Fruit fly (Drosophila melanogaster) whole organism, embryonic: ENCODE data around the gene niki.

Source experiments
- Bdp1 ChIP-seq: fragments of 200-800 bp; sonication (Bioruptor generic); optimal IDR thresholded peaks from 3 replicates; lab custom pipeline; 2016; ENCODE audit warnings: missing biosample characterization, missing genetic modification characterization
- CG10654 ChIP-seq: fragments of 200-800 bp; sonication (Bioruptor generic); optimal IDR thresholded peaks from 2 replicates; lab custom pipeline; 2016; ENCODE audit warnings: missing biosample characterization, missing genetic modification characterization
- CG11398 ChIP-seq: fragments of 200-800 bp; sonication (Bioruptor generic); optimal IDR thresholded peaks from 2 replicates; lab custom pipeline; 2016; ENCODE audit warnings: missing biosample characterization, missing genetic modification characterization
- CG12391 ChIP-seq: fragments of 200-800 bp; sonication (Bioruptor generic); optimal IDR thresholded peaks from 3 replicates; lab custom pipeline; 2018; ENCODE audit warnings: missing biosample characterization, mild to moderate bottlenecking, missing genetic modification characterization, moderate library complexity
- CG13775 ChIP-seq: fragments of 200-800 bp; sonication (Bioruptor generic); optimal IDR thresholded peaks from 3 replicates; lab custom pipeline; 2017; ENCODE audit warnings: missing biosample characterization, mild to moderate bottlenecking, missing genetic modification characterization
- CG15073 ChIP-seq: fragments of 200-800 bp; sonication (Bioruptor generic); optimal IDR thresholded peaks from 2 replicates; lab custom pipeline; 2016; ENCODE audit warnings: missing biosample characterization, missing genetic modification characterization
- CG16813 ChIP-seq: fragments of 200-800 bp; sonication (Bioruptor generic); IDR thresholded peaks from 3 replicates; pipeline ENCODE4 v1.3.6; 2022; ENCODE audit warnings: missing biosample characterization, missing genetic modification characterization; ENCODE audit not compliant: partially characterized antibody
- CG1792 ChIP-seq: fragments of 200-800 bp; sonication (Bioruptor generic); optimal IDR thresholded peaks from 2 replicates; lab custom pipeline; 2016; ENCODE audit warnings: missing biosample characterization, missing genetic modification characterization
- CG30403 ChIP-seq: fragments of 200-800 bp; sonication (Bioruptor generic); optimal IDR thresholded peaks from 3 replicates; lab custom pipeline; 2016; ENCODE audit warnings: missing biosample characterization, missing genetic modification characterization
- CG31388 ChIP-seq: fragments of 200-800 bp; sonication (Bioruptor generic); optimal IDR thresholded peaks from 2 replicates; lab custom pipeline; 2016; ENCODE audit warnings: missing biosample characterization, missing genetic modification characterization
- CG3163 ChIP-seq: fragments of 200-800 bp; sonication (Bioruptor generic); optimal IDR thresholded peaks from 3 replicates; lab custom pipeline; 2016; ENCODE audit warnings: missing biosample characterization, missing genetic modification characterization
- CG34224 ChIP-seq: fragments of 200-800 bp; sonication (Bioruptor generic); IDR thresholded peaks from 3 replicates; pipeline ENCODE4 v1.3.6; 2022; ENCODE audit warnings: missing biosample characterization, missing genetic modification characterization; ENCODE audit not compliant: partially characterized antibody
- CG3838 ChIP-seq: fragments of 200-800 bp; sonication (Bioruptor generic); optimal IDR thresholded peaks from 3 replicates; lab custom pipeline; 2016; ENCODE audit warnings: missing biosample characterization, missing genetic modification characterization
- CG4282 ChIP-seq: fragments of 200-800 bp; sonication (Bioruptor generic); optimal IDR thresholded peaks from 2 replicates; lab custom pipeline; 2016; ENCODE audit warnings: missing biosample characterization, missing genetic modification characterization
- CG4854 ChIP-seq: fragments of 200-800 bp; sonication (Bioruptor generic); optimal IDR thresholded peaks from 2 replicates; lab custom pipeline; 2016; ENCODE audit warnings: missing biosample characterization, missing genetic modification characterization, inconsistent platforms
- CG6854 ChIP-seq: fragments of 200-800 bp; sonication (Bioruptor generic); optimal IDR thresholded peaks from 3 replicates; lab custom pipeline; 2017; ENCODE audit warnings: missing biosample characterization, mild to moderate bottlenecking, missing genetic modification characterization
- CG7745 ChIP-seq: fragments of 200-800 bp; sonication (Bioruptor generic); optimal IDR thresholded peaks from 2 replicates; lab custom pipeline; 2018; ENCODE audit warnings: missing biosample characterization, mild to moderate bottlenecking, missing genetic modification characterization, moderate library complexity
- CG7839 ChIP-seq: fragments of 200-800 bp; sonication (Bioruptor generic); optimal IDR thresholded peaks from 3 replicates; lab custom pipeline; 2018; ENCODE audit warnings: missing biosample characterization, mild to moderate bottlenecking, missing genetic modification characterization, moderate library complexity
- CG8089 ChIP-seq: fragments of 200-800 bp; sonication (Bioruptor generic); optimal IDR thresholded peaks from 3 replicates; lab custom pipeline; 2016; ENCODE audit warnings: missing biosample characterization, missing genetic modification characterization
- CG9437 ChIP-seq: fragments of 200-800 bp; sonication (Bioruptor generic); optimal IDR thresholded peaks from 2 replicates; lab custom pipeline; 2018; ENCODE audit warnings: missing biosample characterization, mild to moderate bottlenecking, missing genetic modification characterization
- CG9876 ChIP-seq: fragments of 200-800 bp; sonication (Bioruptor generic); optimal IDR thresholded peaks from 2 replicates; lab custom pipeline; 2016; ENCODE audit warnings: missing biosample characterization, missing genetic modification characterization
- CkIIα-i1 ChIP-seq: fragments of 200-800 bp; sonication (Bioruptor generic); IDR thresholded peaks from 2 replicates; pipeline ENCODE4 v1.3.6; 2022; ENCODE audit warnings: missing biosample characterization, missing genetic modification characterization
- CoRest ChIP-seq: fragments of 200-800 bp; sonication (Bioruptor generic); optimal IDR thresholded peaks from 3 replicates; lab custom pipeline; 2018; ENCODE audit warnings: missing biosample characterization, mild to moderate bottlenecking, missing genetic modification characterization, moderate library complexity
- D19B ChIP-seq: fragments of 200-800 bp; sonication (Bioruptor generic); optimal IDR thresholded peaks from 2 replicates; lab custom pipeline; 2017; ENCODE audit warnings: missing biosample characterization, mild to moderate bottlenecking, missing genetic modification characterization
- Fer1 ChIP-seq: fragments of 200-800 bp; sonication (Bioruptor generic); optimal IDR thresholded peaks from 2 replicates; lab custom pipeline; 2017; ENCODE audit warnings: missing biosample characterization, mild to moderate bottlenecking, missing genetic modification characterization
- HmgD ChIP-seq: fragments of 200-800 bp; sonication (Bioruptor generic); optimal IDR thresholded peaks from 3 replicates; lab custom pipeline; 2016; ENCODE audit warnings: missing biosample characterization, missing genetic modification characterization
- Kr ChIP-seq: fragments of 200-800 bp; sonication (Bioruptor generic); optimal IDR thresholded peaks from 2 replicates; lab custom pipeline; 2017; ENCODE audit warnings: missing biosample characterization, mild to moderate bottlenecking, missing genetic modification characterization
- MESR4 ChIP-seq: fragments of 200-800 bp; sonication (Bioruptor generic); optimal IDR thresholded peaks from 2 replicates; lab custom pipeline; 2018; ENCODE audit warnings: missing biosample characterization, mild to moderate bottlenecking, missing genetic modification characterization, moderate library complexity
- Meics ChIP-seq: fragments of 200-800 bp; sonication (Bioruptor generic); optimal IDR thresholded peaks from 2 replicates; lab custom pipeline; 2017; ENCODE audit warnings: missing biosample characterization, mild to moderate bottlenecking, missing genetic modification characterization
- NFAT ChIP-seq: fragments of 200-800 bp; sonication (Bioruptor generic); IDR thresholded peaks from 2 replicates; pipeline ENCODE4 v1.3.6; 2022; ENCODE audit warnings: missing biosample characterization, missing genetic modification characterization
- Stat92E ChIP-seq, 3 experiments: fragments of >200 bp in 2 of 3; fragments of 200-800 bp in 1 of 3; sonication (Bioruptor generic) in 1 of 3; optimal IDR thresholded peaks; 2 replicates each; lab custom pipeline; 2017 to 2019; ENCODE audit warnings: missing biosample characterization in 3 of 3, missing genetic modification characterization in 3 of 3, mild to moderate bottlenecking in 1 of 3, moderate library complexity in 1 of 3
- bcd ChIP-seq: fragments of 200-800 bp; sonication (Bioruptor generic); optimal IDR thresholded peaks from 2 replicates; lab custom pipeline; 2017; ENCODE audit warnings: missing biosample characterization, mild to moderate bottlenecking, missing genetic modification characterization
- bsh ChIP-seq, 2 experiments: fragments of 200-800 bp; sonication (Bioruptor generic); optimal IDR thresholded peaks; 2 replicates each; lab custom pipeline; 2017 to 2018; ENCODE audit warnings: mild to moderate bottlenecking in 2 of 2, missing biosample characterization in 2 of 2, missing genetic modification characterization in 2 of 2, moderate library complexity in 1 of 2
- da ChIP-seq: fragments of 200-800 bp; sonication (Bioruptor generic); optimal IDR thresholded peaks from 2 replicates; lab custom pipeline; 2016; ENCODE audit warnings: missing biosample characterization, missing genetic modification characterization
- gce ChIP-seq: fragments of 200-800 bp; sonication (Bioruptor generic); IDR thresholded peaks from 3 replicates; pipeline ENCODE4 v1.3.6; 2022; ENCODE audit warnings: missing biosample characterization, missing genetic modification characterization
- grau ChIP-seq: fragments of 200-800 bp; optimal IDR thresholded peaks from 3 replicates; lab custom pipeline; 2019; ENCODE audit warnings: missing biosample characterization, mild to moderate bottlenecking, missing genetic modification characterization, moderate library complexity
- grn ChIP-seq: fragments of 200-800 bp; sonication (Bioruptor generic); optimal IDR thresholded peaks from 3 replicates; lab custom pipeline; 2017; ENCODE audit warnings: missing biosample characterization, missing genetic modification characterization
- hb ChIP-seq: fragments of 200-800 bp; sonication (Bioruptor generic); IDR thresholded peaks from 3 replicates; pipeline ENCODE4 v1.3.6; 2022; ENCODE audit warnings: missing biosample characterization, missing genetic modification characterization; ENCODE audit not compliant: partially characterized antibody
- hkb ChIP-seq, 2 experiments: fragments of 200-800 bp in 1 of 2; fragments of >200 bp in 1 of 2; sonication (Bioruptor generic) in 1 of 2; IDR thresholded peaks in 1 of 2; optimal IDR thresholded peaks in 1 of 2; 2 replicates each; pipeline versions ENCODE4 v1.3.6 to Lab custom; 2017 to 2022; ENCODE audit warnings: missing biosample characterization in 1 of 2, missing genetic modification characterization in 1 of 2
- inv ChIP-seq: fragments of 200-800 bp; sonication (Bioruptor generic); IDR thresholded peaks from 2 replicates; pipeline ENCODE4 v1.3.6; 2022; ENCODE audit warnings: missing biosample characterization, missing genetic modification characterization; ENCODE audit not compliant: partially characterized antibody
- mirr ChIP-seq: fragments of 200-800 bp; sonication (Bioruptor generic); optimal IDR thresholded peaks from 3 replicates; lab custom pipeline; 2018; ENCODE audit warnings: missing biosample characterization, mild to moderate bottlenecking, missing genetic modification characterization
- pb ChIP-seq: fragments of 200-800 bp; sonication (Bioruptor generic); optimal IDR thresholded peaks from 3 replicates; lab custom pipeline; 2016; ENCODE audit warnings: missing biosample characterization, missing genetic modification characterization
- pros ChIP-seq: fragments of 200-800 bp; sonication (Bioruptor generic); optimal IDR thresholded peaks from 3 replicates; lab custom pipeline; 2019; ENCODE audit warnings: missing biosample characterization, mild to moderate bottlenecking, missing genetic modification characterization, moderate library complexity
- row ChIP-seq: fragments of 200-800 bp; sonication (Bioruptor generic); IDR thresholded peaks from 3 replicates; pipeline ENCODE4 v1.3.6; 2022; ENCODE audit warnings: missing biosample characterization, missing genetic modification characterization
- sd ChIP-seq: fragments of 200-800 bp; sonication (Bioruptor generic); optimal IDR thresholded peaks from 3 replicates; lab custom pipeline; 2018; ENCODE audit warnings: missing biosample characterization, mild to moderate bottlenecking, missing genetic modification characterization, moderate library complexity
- sens ChIP-seq: fragments of 200-800 bp; sonication (Bioruptor generic); peaks from one replicate; lab custom pipeline; 2016; ENCODE audit warnings: missing biosample characterization, missing genetic modification characterization
- seq ChIP-seq: fragments of 200-800 bp; sonication (Bioruptor generic); IDR thresholded peaks from 2 replicates; pipeline ENCODE4 v1.3.6; 2022; ENCODE audit warnings: missing biosample characterization, missing genetic modification characterization
- stc ChIP-seq: fragments of 200-800 bp; sonication (Bioruptor generic); IDR thresholded peaks from 2 replicates; pipeline ENCODE4 v1.3.6; 2022; ENCODE audit warnings: missing biosample characterization, missing genetic modification characterization
- tll ChIP-seq, 2 experiments: fragments of 200-800 bp in 1 of 2; fragments of >200 bp in 1 of 2; sonication (Bioruptor generic) in 1 of 2; optimal IDR thresholded peaks; 2 replicates each; lab custom pipeline; 2017 to 2019; ENCODE audit warnings: missing biosample characterization in 2 of 2, missing genetic modification characterization in 2 of 2, mild to moderate bottlenecking in 1 of 2, moderate library complexity in 1 of 2

Gene niki

DNA sequence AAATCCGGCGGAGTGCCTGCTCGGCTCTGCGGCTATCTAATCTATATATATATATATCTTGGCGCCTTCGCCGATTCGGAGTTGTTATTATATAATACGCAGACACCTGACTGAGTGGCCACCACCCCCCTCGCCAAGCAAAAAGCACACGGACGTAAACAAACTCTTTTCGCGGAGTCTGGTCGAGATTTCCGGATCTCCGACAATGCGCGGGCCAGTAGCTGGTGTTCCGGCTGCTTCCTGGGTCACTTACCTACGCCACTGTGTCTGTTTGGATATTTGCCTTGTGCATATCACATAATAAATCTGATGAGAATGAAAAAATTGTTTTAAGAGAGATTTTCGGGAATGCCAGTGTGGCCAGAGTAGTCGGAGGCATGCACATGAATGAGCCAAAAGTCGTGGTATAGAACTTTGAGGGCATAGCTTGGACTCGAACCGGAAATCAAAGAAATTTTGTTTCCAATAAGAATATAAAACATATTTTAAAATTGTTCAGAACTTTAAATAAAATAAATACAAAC is 38.3 kb downstream of the niki start, which contains the start of gene CG5805 (continued):
- TF ChIP-seq Stat92E (GFP tag; optimal IDR thresholded peaks at IDR 0.05; lab: Kevin White, UChicago) (peak in 1 of 3 experiments; percentile 40), grau (tag; lab: Kevin White, UChicago) (peak; percentile 74), CG9437 (GFP tag; lab: Kevin White, UChicago) (peak; percentile 78), row (peak; percentile 63), CG4854 (GFP tag; lab: Kevin White, UChicago) (peak; percentile 83), hkb (optimal IDR thresholded peaks at IDR 0.05; lab: Kevin White, UChicago) (no peak), hkb (GFP tag; IDR thresholded peaks at IDR 0.05; lab: Robert Waterston, UW) (peak; percentile 81), CG7839 (tag; lab: Kevin White, UChicago) (peak; percentile 81), CG10654 (GFP tag; lab: Kevin White, UChicago) (peak; percentile 76), CG30403 (GFP tag; lab: Kevin White, UChicago) (peak; percentile 67), CG11398 (GFP tag; lab: Kevin White, UChicago) (peak; percentile 73), da (GFP tag; lab: Kevin White, UChicago) (peak; percentile 61), CG15073 (GFP tag; lab: Kevin White, UChicago) (no peak), CG6854 (GFP tag; lab: Kevin White, UChicago) (peak; percentile 75), MESR4 (peak; percentile 96), CG34224 (peak; percentile 25; the same call in 1 of the 3 replicates), CoRest (tag; lab: Kevin White, UChicago) (peak; percentile 86), CG12391 (peak; percentile 86), CG31388 (GFP tag; lab: Kevin White, UChicago) (peak; percentile 16), CG8089 (GFP tag; lab: Kevin White, UChicago) (peak; percentile 65), sd (tag; lab: Kevin White, UChicago) (peak; percentile 66), grn (GFP tag; lab: Kevin White, UChicago) (peak; percentile 69), NFAT (GFP tag; lab: Robert Waterston, UW) (peak; percentile 78), bcd (GFP tag; lab: Kevin White, UChicago) (peak; percentile 95), Kr (GFP tag; lab: Kevin White, UChicago) (no peak), Bdp1 (GFP tag; lab: Kevin White, UChicago) (peak; percentile 74), Fer1 (GFP tag; lab: Kevin White, UChicago) (peak; percentile 91), Meics (peak; percentile 94), D19B (GFP tag; lab: Kevin White, UChicago) (peak; percentile 74), bsh (GFP tag; optimal IDR thresholded peaks at IDR 0.05; lab: Kevin White, UChicago) (peak in 1 of 2 experiments; percentile 72), pros (GFP tag; lab: Kevin White, UChicago) (no peak), CG3163 (GFP tag; lab: Kevin White, UChicago) (peak; percentile 85), HmgD (GFP tag; lab: Kevin White, UChicago) (peak; percentile 69), CG1792 (peak; percentile 48), inv (GFP tag; lab: Robert Waterston, UW) (0 out of 2 replicates have a peak, but pooled peaks have one; percentile 21), tll (GFP tag; optimal IDR thresholded peaks at IDR 0.05; lab: Kevin White, UChicago) (peak in 1 of 2 experiments; percentile 23), CG9876 (peak; percentile 74), stc (peak; percentile 77), seq (peak; percentile 56; the same call in 1 of the 2 replicates), CG7745 (tag; lab: Kevin White, UChicago) (no peak), gce (GFP tag; lab: Robert Waterston, UW) (peak; percentile 71; the same call in 1 of the 3 replicates), hb (GFP tag; lab: Robert Waterston, UW) (no peak), CkIIα-i1 (0 out of 2 replicates have a peak, but pooled peaks have one; percentile 5), CG3838 (no peak), CG16813 (GFP tag; lab: Robert Waterston, UW) (no peak), CG13775 (GFP tag; lab: Kevin White, UChicago) (peak; percentile 93), sens (GFP tag; lab: Kevin White, UChicago) (peak; percentile 96), pb (GFP tag; lab: Kevin White, UChicago) (peak; percentile 80), CG4282 (GFP tag; lab: Kevin White, UChicago) (no peak), mirr (GFP tag; lab: Kevin White, UChicago) (peak; percentile 81)
